Worm (Caenorhabditis elegans): ENCODE data around the gene F53F8.6.

The F53F8.6 gene

ce11 chrV:20758106-20758505, 54.1 kb downstream of the F53F8.6 start:
- TF ChIP-seq unc-62 (GFP tag; optimal IDR thresholded peaks at IDR 0.05 in 1 of 2) (peak in 1 of 2 experiments; percentile 90), unc-62 (tag; optimal IDR thresholded peaks at IDR 0.05) (no peak), duxl-1 (tag; optimal IDR thresholded peaks at IDR 0.05; ENCODE audit: poor library complexity) (no peak), dmd-9 (GFP tag; IDR thresholded peaks at IDR 0.05) (no peak), hif-1 (tag; optimal IDR thresholded peaks at IDR 0.05) (no peak), aha-1 (tag) (peak; percentile 95), egl-43 (GFP tag; IDR thresholded peaks at IDR 0.05) (0 out of 2 replicates have a peak, but pooled peaks have one; percentile 31), lir-3 (tag; optimal IDR thresholded peaks at IDR 0.05) (no peak), gei-8 (GFP tag; optimal IDR thresholded peaks at IDR 0.05) (no peak), pqm-1 (tag; optimal IDR thresholded peaks at IDR 0.05) (no peak)

All from whole organism, L4 larva.